Fruit fly (Drosophila melanogaster): Measurements from ENCODE around the gene CG18731.

The CG18731 gene

DNA sequence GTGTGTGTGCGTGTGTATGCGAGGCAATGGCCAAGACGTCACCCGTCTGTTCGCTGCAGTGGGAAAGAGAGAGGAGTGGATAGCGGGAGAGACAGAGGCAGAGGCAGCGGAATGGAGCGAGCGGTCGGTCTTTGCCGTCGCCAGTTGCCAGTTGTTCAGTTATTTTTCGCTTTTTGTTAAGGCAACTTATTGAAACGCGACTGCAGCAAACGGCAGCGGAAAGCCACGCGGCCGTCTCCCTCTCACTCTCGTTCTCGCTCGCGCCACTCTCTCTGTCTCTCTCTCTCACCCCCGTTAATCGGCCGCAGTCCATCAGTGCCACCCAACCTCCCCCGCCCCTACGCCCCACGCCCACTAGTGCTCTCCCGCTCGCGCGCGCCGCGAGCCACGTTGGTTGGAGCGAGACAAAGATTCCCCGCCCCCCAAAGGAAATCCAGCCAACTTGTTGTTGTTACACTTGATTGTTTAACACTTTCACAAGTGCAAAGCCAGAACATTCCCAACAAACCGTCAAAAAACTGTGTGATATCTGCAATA is 48.0 kb downstream of the CG18731 start (continued):
- TF ChIP-seq bbx (GFP tag; IDR thresholded peaks at IDR 0.05; ENCODE audit: partially characterized antibody): peak; percentile 60; the same call in 1 of the 2 replicates
- TF ChIP-seq CG34422 (GFP tag; IDR thresholded peaks at IDR 0.05): peak; percentile 83
- TF ChIP-seq CG10462 (GFP tag; optimal IDR thresholded peaks at IDR 0.05): no peak
- no peak for TF ChIP-seq CG14710 (tag; optimal IDR thresholded peaks at IDR 0.05)
- peak; percentile 10 for TF ChIP-seq ATbp (GFP tag; optimal IDR thresholded peaks at IDR 0.05)
- peak; percentile 46 for TF ChIP-seq HmgD (GFP tag; optimal IDR thresholded peaks at IDR 0.05)
- TF ChIP-seq Usf (GFP tag; optimal IDR thresholded peaks at IDR 0.05): no peak
- TF ChIP-seq scrt (GFP tag; optimal IDR thresholded peaks at IDR 0.05): peak; percentile 80
- 0 out of 2 replicates have a peak, but pooled peaks have one; percentile 19 for TF ChIP-seq al (GFP tag; IDR thresholded peaks at IDR 0.05)
- TF ChIP-seq CG31441 (GFP tag; IDR thresholded peaks at IDR 0.05): no peak
- TF ChIP-seq CG15479 (GFP tag; optimal IDR thresholded peaks at IDR 0.05): no peak
- no peak for TF ChIP-seq CG4854 (GFP tag; optimal IDR thresholded peaks at IDR 0.05)
- peak; percentile 84; the same call in 2 of the 3 replicates for TF ChIP-seq CG6175 (GFP tag; IDR thresholded peaks at IDR 0.05)
- peak; percentile 48 for TF ChIP-seq CG14441 (GFP tag; IDR thresholded peaks at IDR 0.05)
- TF ChIP-seq Doc3 (GFP tag; IDR thresholded peaks at IDR 0.05; ENCODE audit: partially characterized antibody): 0 out of 3 replicates have a peak, but pooled peaks have one; percentile 35
- no peak for TF ChIP-seq toy (GFP tag; IDR thresholded peaks at IDR 0.05)
- peak; percentile 39 for TF ChIP-seq CG10274 (GFP tag; optimal IDR thresholded peaks at IDR 0.05)
- no peak for TF ChIP-seq tup (GFP tag; optimal IDR thresholded peaks at IDR 0.05)
- TF ChIP-seq CG9437 (GFP tag; optimal IDR thresholded peaks at IDR 0.05): no peak
- peak; percentile 88 for TF ChIP-seq CG10321 (GFP tag; IDR thresholded peaks at IDR 0.05)
- peak; percentile 5; the same call in 1 of the 2 replicates for TF ChIP-seq CG14014 (GFP tag; IDR thresholded peaks at IDR 0.05)
- TF ChIP-seq luna (GFP tag; optimal IDR thresholded peaks at IDR 0.05): no peak
- peak; percentile 86 for TF ChIP-seq nerfin-1 (tag; optimal IDR thresholded peaks at IDR 0.05)
- TF ChIP-seq crol (GFP tag; IDR thresholded peaks at IDR 0.05): peak; percentile 99
- peak; percentile 55; the same call in 1 of the 3 replicates for TF ChIP-seq Dbx (GFP tag; IDR thresholded peaks at IDR 0.05)
- TF ChIP-seq exex (tag; optimal IDR thresholded peaks at IDR 0.05): peak; percentile 59
- TF ChIP-seq CG8290 (GFP tag; optimal IDR thresholded peaks at IDR 0.05): no peak
- TF ChIP-seq CG8290 (tag; optimal IDR thresholded peaks at IDR 0.05): peak in 1 of 2 experiments; percentile 80
- TF ChIP-seq H15 (GFP tag; IDR thresholded peaks at IDR 0.05): no peak
- TF ChIP-seq sens-2 (GFP tag; IDR thresholded peaks at IDR 0.05): peak; percentile 62
- TF ChIP-seq zfh2 (GFP tag; optimal IDR thresholded peaks at IDR 0.05): no peak
- no peak; the same call in 2 of the 3 replicates for TF ChIP-seq CG6791 (GFP tag; IDR thresholded peaks at IDR 0.05; ENCODE audit: partially characterized antibody)
- TF ChIP-seq grau (tag; optimal IDR thresholded peaks at IDR 0.05): no peak
- no peak for TF ChIP-seq pan (optimal IDR thresholded peaks at IDR 0.05)
- TF ChIP-seq pan (GFP tag; optimal IDR thresholded peaks at IDR 0.05 in 1 of 2, IDR thresholded peaks at IDR 0.05 in 1 of 2): peak in 1 of 2 experiments; percentile 45
- peak; percentile 59; the same call in 1 of the 2 replicates for TF ChIP-seq CG32532 (GFP tag; IDR thresholded peaks at IDR 0.05)
- TF ChIP-seq CG10147 (GFP tag; optimal IDR thresholded peaks at IDR 0.05): no peak
- TF ChIP-seq Nf-YC (tag; optimal IDR thresholded peaks at IDR 0.05): peak; percentile 78
- no peak; the same call in none of the 2 replicates for TF ChIP-seq CG4360 (GFP tag; IDR thresholded peaks at IDR 0.05)
- no peak for TF ChIP-seq CG13123 (GFP tag; optimal IDR thresholded peaks at IDR 0.05)
- peak; percentile 92 for TF ChIP-seq Med (GFP tag)
- peak; percentile 2 for TF ChIP-seq chn (GFP tag; optimal IDR thresholded peaks at IDR 0.05)
- no peak for TF ChIP-seq pb (GFP tag; optimal IDR thresholded peaks at IDR 0.05)
- TF ChIP-seq Bgb (GFP tag; IDR thresholded peaks at IDR 0.05; ENCODE audit: partially characterized antibody): peak; percentile 72
- no peak for TF ChIP-seq Dip3 (GFP tag; optimal IDR thresholded peaks at IDR 0.05)
- TF ChIP-seq tap (tag; optimal IDR thresholded peaks at IDR 0.05): peak; percentile 5
- no peak for TF ChIP-seq CoRest (tag; optimal IDR thresholded peaks at IDR 0.05)
- peak; percentile 16 for TF ChIP-seq CG15601 (tag; optimal IDR thresholded peaks at IDR 0.05)
- TF ChIP-seq Deaf1 (tag; optimal IDR thresholded peaks at IDR 0.05): peak; percentile 63
- no peak for TF ChIP-seq Nf-YA (GFP tag; IDR thresholded peaks at IDR 0.05)
- 0 out of 2 replicates have a peak, but pooled peaks have one; percentile 11 for TF ChIP-seq CG11247 (GFP tag; IDR thresholded peaks at IDR 0.05)

Data from whole organism, embryonic.